Fruit fly (Drosophila melanogaster): ENCODE measurements around the gene CG33191.
A peak's percentile ranks its signal among the peaks of the same experiment; 100 is the strongest.

The CG33191 gene

dm6 chr3R:8811323-8811936 is 31.7 kb upstream of the CG33191 start:
- peak; percentile 98 for TF ChIP-seq CG32264 (GFP tag; optimal IDR thresholded peaks at IDR 0.05)
- TF ChIP-seq usp (GFP tag; optimal IDR thresholded peaks at IDR 0.05): no peak
- TF ChIP-seq brk (GFP tag; optimal IDR thresholded peaks at IDR 0.05): peak; percentile 97
- no peak for TF ChIP-seq Myc (optimal IDR thresholded peaks at IDR 0.05)
- TF ChIP-seq Hr78 (GFP tag; optimal IDR thresholded peaks at IDR 0.05): no peak
- TF ChIP-seq CG9705 (GFP tag; optimal IDR thresholded peaks at IDR 0.05): peak; percentile 89
- TF ChIP-seq OdsH (GFP tag; optimal IDR thresholded peaks at IDR 0.05): peak; percentile 99
- peak; percentile 99 for TF ChIP-seq br (GFP tag; optimal IDR thresholded peaks at IDR 0.05)
- TF ChIP-seq sage (GFP tag; optimal IDR thresholded peaks at IDR 0.05): peak; percentile 97
- no peak for TF ChIP-seq jim (GFP tag; optimal IDR thresholded peaks at IDR 0.05)
- peak; percentile 76 for TF ChIP-seq Dif (GFP tag; optimal IDR thresholded peaks at IDR 0.05; ENCODE audit: partially characterized antibody)
- peak; percentile 99 for TF ChIP-seq Hnf4 (GFP tag; optimal IDR thresholded peaks at IDR 0.05)
- peak; percentile 95 for TF ChIP-seq Jra (GFP tag; optimal IDR thresholded peaks at IDR 0.05)
- no peak for TF ChIP-seq CrebA (GFP tag; optimal IDR thresholded peaks at IDR 0.05; ENCODE audit: borderline replicate concordance)
- TF ChIP-seq Rel (GFP tag; optimal IDR thresholded peaks at IDR 0.05): peak; percentile 97
- TF ChIP-seq Rel (tag; optimal IDR thresholded peaks at IDR 0.05): peak; percentile 91
- peak in 1 of 2 experiments; percentile 17 for TF ChIP-seq dl (GFP tag; optimal IDR thresholded peaks at IDR 0.05; ENCODE audit: insufficient read depth in 1 of 2, partially characterized antibody in 2 of 2)
- TF ChIP-seq Dfd (GFP tag; optimal IDR thresholded peaks at IDR 0.05): no peak
- TF ChIP-seq GATAd (GFP tag; optimal IDR thresholded peaks at IDR 0.05): no peak
- TF ChIP-seq tai (GFP tag; optimal IDR thresholded peaks at IDR 0.05): peak; percentile 95
- TF ChIP-seq dmrt93B (GFP tag; optimal IDR thresholded peaks at IDR 0.05): peak; percentile 97
- peak; percentile 99 for TF ChIP-seq ey (GFP tag; optimal IDR thresholded peaks at IDR 0.05)
- TF ChIP-seq Hr83 (GFP tag; optimal IDR thresholded peaks at IDR 0.05; ENCODE audit: poor library complexity, severe bottlenecking): peak; percentile 59
- TF ChIP-seq woc (GFP tag; optimal IDR thresholded peaks at IDR 0.05): peak; percentile 99
- peak; percentile 82 for TF ChIP-seq pan (optimal IDR thresholded peaks at IDR 0.05)
- peak; percentile 86 for TF ChIP-seq dsf (GFP tag; optimal IDR thresholded peaks at IDR 0.05; ENCODE audit: borderline replicate concordance)
- TF ChIP-seq sv (GFP tag; optimal IDR thresholded peaks at IDR 0.05): peak; percentile 99
- peak; percentile 95 to 99 for TF ChIP-seq foxo (GFP tag; optimal IDR thresholded peaks at IDR 0.05)
- peak; percentile 98 for TF ChIP-seq Sp1 (GFP tag; optimal IDR thresholded peaks at IDR 0.05)
- peak; percentile 99 for TF ChIP-seq fru (GFP tag; optimal IDR thresholded peaks at IDR 0.05)
- TF ChIP-seq Vsx2 (GFP tag; optimal IDR thresholded peaks at IDR 0.05; ENCODE audit: partially characterized antibody): no peak
- TF ChIP-seq psq (GFP tag; optimal IDR thresholded peaks at IDR 0.05): peak; percentile 97
- no peak for TF ChIP-seq Abd-B (GFP tag; optimal IDR thresholded peaks at IDR 0.05)
- no peak for TF ChIP-seq lola (GFP tag; optimal IDR thresholded peaks at IDR 0.05)
- TF ChIP-seq rgr (GFP tag; optimal IDR thresholded peaks at IDR 0.05): peak; percentile 99
- TF ChIP-seq N (GFP tag; optimal IDR thresholded peaks at IDR 0.05): no peak
- TF ChIP-seq Mio (GFP tag; optimal IDR thresholded peaks at IDR 0.05): peak; percentile 88
- TF ChIP-seq HLH106 (tag; optimal IDR thresholded peaks at IDR 0.05): peak; percentile 98
- peak; percentile 99 for TF ChIP-seq h (GFP tag; optimal IDR thresholded peaks at IDR 0.05)

- no peak for TF ChIP-seq sv (GFP tag; optimal IDR thresholded peaks at IDR 0.05)
- TF ChIP-seq dmrt93B (GFP tag; optimal IDR thresholded peaks at IDR 0.05): no peak
- TF ChIP-seq usp (GFP tag; optimal IDR thresholded peaks at IDR 0.05): no peak
- TF ChIP-seq CG9705 (GFP tag; optimal IDR thresholded peaks at IDR 0.05): no peak
- no peak for TF ChIP-seq lola (GFP tag; optimal IDR thresholded peaks at IDR 0.05)
- no peak for TF ChIP-seq Vsx2 (GFP tag; optimal IDR thresholded peaks at IDR 0.05; ENCODE audit: partially characterized antibody)
- no peak for TF ChIP-seq woc (GFP tag; optimal IDR thresholded peaks at IDR 0.05)
- no peak for TF ChIP-seq tai (GFP tag; optimal IDR thresholded peaks at IDR 0.05)
- TF ChIP-seq h (GFP tag; optimal IDR thresholded peaks at IDR 0.05): peak; percentile 92
- TF ChIP-seq Dfd (GFP tag; optimal IDR thresholded peaks at IDR 0.05): no peak
- TF ChIP-seq Myc (optimal IDR thresholded peaks at IDR 0.05): no peak
- no peak for TF ChIP-seq jim (GFP tag; optimal IDR thresholded peaks at IDR 0.05)
- no peak for TF ChIP-seq Dif (GFP tag; optimal IDR thresholded peaks at IDR 0.05; ENCODE audit: partially characterized antibody)
- peak; percentile 90 for TF ChIP-seq brk (GFP tag; optimal IDR thresholded peaks at IDR 0.05)
- no peak for TF ChIP-seq CrebA (GFP tag; optimal IDR thresholded peaks at IDR 0.05; ENCODE audit: borderline replicate concordance)
- TF ChIP-seq rgr (GFP tag; optimal IDR thresholded peaks at IDR 0.05): peak; percentile 89
- peak; percentile 25 for TF ChIP-seq Mio (GFP tag; optimal IDR thresholded peaks at IDR 0.05)
- TF ChIP-seq Sp1 (GFP tag; optimal IDR thresholded peaks at IDR 0.05): peak; percentile 65
- TF ChIP-seq ey (GFP tag; optimal IDR thresholded peaks at IDR 0.05): peak; percentile 42
- peak; percentile 88 for TF ChIP-seq Jra (GFP tag; optimal IDR thresholded peaks at IDR 0.05)
- TF ChIP-seq br (GFP tag; optimal IDR thresholded peaks at IDR 0.05): peak; percentile 85
- peak; percentile 82 for TF ChIP-seq OdsH (GFP tag; optimal IDR thresholded peaks at IDR 0.05)
- peak; percentile 61 for TF ChIP-seq dsf (GFP tag; optimal IDR thresholded peaks at IDR 0.05; ENCODE audit: borderline replicate concordance)
- TF ChIP-seq sage (GFP tag; optimal IDR thresholded peaks at IDR 0.05): peak; percentile 73
- TF ChIP-seq psq (GFP tag; optimal IDR thresholded peaks at IDR 0.05): peak; percentile 69
- TF ChIP-seq GATAd (GFP tag; optimal IDR thresholded peaks at IDR 0.05): no peak
- peak in 1 of 2 experiments; percentile 68 for TF ChIP-seq foxo (GFP tag; optimal IDR thresholded peaks at IDR 0.05)
- peak; percentile 32 for TF ChIP-seq HLH106 (tag; optimal IDR thresholded peaks at IDR 0.05)
- TF ChIP-seq dl (GFP tag; optimal IDR thresholded peaks at IDR 0.05; ENCODE audit: insufficient read depth in 1 of 2, partially characterized antibody in 2 of 2): peak in 1 of 2 experiments; percentile 38
- no peak for TF ChIP-seq Rel (GFP tag; optimal IDR thresholded peaks at IDR 0.05)
- peak; percentile 75 for TF ChIP-seq Rel (tag; optimal IDR thresholded peaks at IDR 0.05)
- no peak for TF ChIP-seq pan (optimal IDR thresholded peaks at IDR 0.05)
- TF ChIP-seq N (GFP tag; optimal IDR thresholded peaks at IDR 0.05): no peak
- peak; percentile 99 for TF ChIP-seq Hr83 (GFP tag; optimal IDR thresholded peaks at IDR 0.05; ENCODE audit: poor library complexity, severe bottlenecking)
- no peak for TF ChIP-seq Abd-B (GFP tag; optimal IDR thresholded peaks at IDR 0.05)
- TF ChIP-seq fru (GFP tag; optimal IDR thresholded peaks at IDR 0.05): no peak
- peak; percentile 49 for TF ChIP-seq CG32264 (GFP tag; optimal IDR thresholded peaks at IDR 0.05)
- TF ChIP-seq Hr78 (GFP tag; optimal IDR thresholded peaks at IDR 0.05): no peak
- peak; percentile 92 for TF ChIP-seq Hnf4 (GFP tag; optimal IDR thresholded peaks at IDR 0.05)
Measured at dm6 chr3R:8810397-8811184, 30.9 kb upstream of the CG33191 start.

Measured in whole organism, wandering third instar larva.